Worm (Caenorhabditis elegans) whole organism, L3 larva: ENCODE measurements around the gene elpc-3.

Source experiments
- R02D3.7 ChIP-seq: fragments of 150-350 bp; optimal IDR thresholded peaks from 2 replicates; lab custom pipeline; 2014; ENCODE audit warnings: missing biosample characterization, missing genetic modification characterization
- ceh-82 ChIP-seq: fragments of 150-350 bp; optimal IDR thresholded peaks from 2 replicates; lab custom pipeline; 2014; ENCODE audit warnings: missing biosample characterization, missing genetic modification characterization
- egl-27 ChIP-seq: sonication (generic microtip); optimal IDR thresholded peaks from 4 replicates; lab custom pipeline; 2017; ENCODE audit warnings: missing biosample characterization, missing genetic modification reagents, missing genetic modification characterization
- mdl-1 ChIP-seq: fragments of 150-350 bp; optimal IDR thresholded peaks from 2 replicates; lab custom pipeline; 2014; ENCODE audit warnings: missing biosample characterization, missing genetic modification characterization
- nhr-11 ChIP-seq: fragments of 150-350 bp; optimal IDR thresholded peaks from 2 replicates; lab custom pipeline; 2014; ENCODE audit warnings: missing biosample characterization, missing genetic modification characterization
- nhr-25 ChIP-seq: sonication (generic microtip); optimal IDR thresholded peaks from 2 replicates; lab custom pipeline; 2017; ENCODE audit warnings: missing biosample characterization, missing genetic modification characterization
- skn-1 ChIP-seq: fragments of 150-350 bp; optimal IDR thresholded peaks from 2 replicates; lab custom pipeline; 2014; ENCODE audit warnings: missing biosample characterization, missing genetic modification characterization

- TF ChIP-seq nhr-11 (tag; lab: Kevin White, UChicago) (no peak), egl-27 (tag; lab: Kevin White, UChicago) (no peak), nhr-25 (tag; lab: Kevin White, UChicago) (no peak), ceh-82 (no peak), skn-1 (tag; lab: Kevin White, UChicago) (no peak), R02D3.7 (tag; lab: Kevin White, UChicago) (no peak), mdl-1 (tag; lab: Kevin White, UChicago) (no peak)
These were observed 18.3 kb downstream of the elpc-3 start, which contains the start of gene srj-4 for ce11 chrV:12162906-12163305.
